Fruit fly (Drosophila melanogaster): ENCODE data around the gene dyw.

- no peak for TF ChIP-seq CG5204 (GFP tag; optimal IDR thresholded peaks at IDR 0.05)
- no peak for TF ChIP-seq CG12768 (GFP tag; optimal IDR thresholded peaks at IDR 0.05)
Measured at dm6 chrX:2655998-2656397, 37.7 kb downstream of the dyw start.

All from whole organism, adult.